Worm (Caenorhabditis elegans) whole organism, young adult: ENCODE measurements around the gene F16B4.2.

Experiments used
- Y67H2A.10 ChIP-seq: fragments of 200-800 bp; sonication (Bioruptor generic); conservative IDR thresholded peaks from 2 replicates; pipeline ENCODE4 v1.3.6; 2022; ENCODE audit warnings: missing genetic modification reagents, missing genetic modification characterization, missing compliant biosample characterization
- ccch-3 ChIP-seq: fragments of 200-800 bp; sonication (Bioruptor generic); optimal IDR thresholded peaks from 2 replicates; lab custom pipeline; 2018; ENCODE audit warnings: mild to moderate bottlenecking, missing genetic modification characterization, missing compliant biosample characterization
- egl-18 ChIP-seq: fragments of 200-800 bp; sonication (Bioruptor generic); IDR thresholded peaks from 2 replicates; pipeline ENCODE4 v1.3.6; 2022; ENCODE audit warnings: missing genetic modification reagents, missing genetic modification characterization, missing compliant biosample characterization
- nfya-1 ChIP-seq: sonication (generic microtip); optimal IDR thresholded peaks from 2 replicates; lab custom pipeline; 2017; ENCODE audit warnings: antibody characterized with exemption, missing compliant biosample characterization, missing genetic modification characterization, borderline replicate concordance; ENCODE audit not compliant: insufficient read depth
- sdz-38 ChIP-seq: sonication (generic microtip); optimal IDR thresholded peaks from 2 replicates; lab custom pipeline; 2016; ENCODE audit warnings: missing genotype, missing genetic modification characterization, missing compliant biosample characterization

DNA sequence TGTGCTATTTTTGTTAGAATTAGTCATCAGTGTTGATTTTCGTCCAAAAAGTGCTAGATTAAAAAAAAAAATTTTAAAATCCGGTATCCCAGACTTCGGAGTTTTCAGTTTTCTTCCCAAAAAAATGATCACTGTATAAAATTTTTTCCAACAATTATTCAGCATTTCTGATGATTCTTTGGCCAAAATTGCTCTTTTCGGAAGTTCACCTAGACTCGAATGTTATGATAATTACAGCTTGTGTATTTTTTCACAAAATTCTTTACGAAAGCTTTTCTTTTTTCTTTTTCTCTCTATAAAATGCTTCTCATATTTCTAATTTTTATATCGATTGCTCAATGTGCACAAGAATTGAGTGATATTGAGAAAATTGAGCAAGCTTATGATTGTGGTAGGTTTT, 30.9 kb downstream of the F16B4.2 start, which contains the start of gene irld-17:
- TF ChIP-seq egl-18 (GFP tag; lab: Robert Waterston, UW) (no peak), nfya-1 (no peak), ccch-3 (no peak), Y67H2A.10 (GFP tag; lab: Robert Waterston, UW) (no peak), sdz-38 (tag; lab: Kevin White, UChicago) (no peak)
